Worm (Caenorhabditis elegans): ENCODE data around the gene F25B3.2.

The F25B3.2 gene

ce11 chrV:9544176-9544632, 32.9 kb upstream of the F25B3.2 start, which contains the start of gene mdf-1 (continued):
- TF ChIP-seq dsc-1 (tag; optimal IDR thresholded peaks at IDR 0.05) (peak; percentile 49), nhr-47 (tag; optimal IDR thresholded peaks at IDR 0.05) (peak; percentile 75), hlh-4 (tag; optimal IDR thresholded peaks at IDR 0.05) (no peak), egl-27 (tag; optimal IDR thresholded peaks at IDR 0.05) (no peak), tlp-1 (tag; optimal IDR thresholded peaks at IDR 0.05) (no peak), nhr-12 (tag; optimal IDR thresholded peaks at IDR 0.05) (no peak), mab-9 (GFP tag; IDR thresholded peaks at IDR 0.05) (no peak), unc-98 (GFP tag; IDR thresholded peaks at IDR 0.05) (no peak), nhr-77 (tag; optimal IDR thresholded peaks at IDR 0.05) (no peak), pax-3 (tag; optimal IDR thresholded peaks at IDR 0.05) (no peak), zip-4 (GFP tag; optimal IDR thresholded peaks at IDR 0.05) (no peak), lin-13 (GFP tag; optimal IDR thresholded peaks at IDR 0.05) (peak; percentile 62), ztf-4 (tag; optimal IDR thresholded peaks at IDR 0.05) (peak; percentile 24), ceh-82 (tag; optimal IDR thresholded peaks at IDR 0.05) (peak; percentile 14 to 68 (median 43)), blmp-1 (tag; optimal IDR thresholded peaks at IDR 0.05) (peak; percentile 62), sox-4 (tag; optimal IDR thresholded peaks at IDR 0.05) (no peak), isw-1 (GFP tag; IDR thresholded peaks at IDR 0.05) (no peak), ztf-11 (tag; optimal IDR thresholded peaks at IDR 0.05) (no peak), aha-1 (tag; optimal IDR thresholded peaks at IDR 0.05) (no peak), fkh-10 (GFP tag; optimal IDR thresholded peaks at IDR 0.05) (no peak), jun-1 (tag; optimal IDR thresholded peaks at IDR 0.05) (no peak), C16A3.4 (tag; optimal IDR thresholded peaks at IDR 0.05) (peak; percentile 85), lin-15B (tag; optimal IDR thresholded peaks at IDR 0.05) (peak; percentile 65), pag-3 (tag; optimal IDR thresholded peaks at IDR 0.05; ENCODE audit: borderline replicate concordance, insufficient read depth) (no peak), tbx-2 (tag; optimal IDR thresholded peaks at IDR 0.05) (peak; percentile 60), xbp-1 (tag; optimal IDR thresholded peaks at IDR 0.05) (peak; percentile 60), skn-1 (tag; optimal IDR thresholded peaks at IDR 0.05) (peak; percentile 67), snpc-4 (tag; optimal IDR thresholded peaks at IDR 0.05) (peak; percentile 35), unc-62 (GFP tag; optimal IDR thresholded peaks at IDR 0.05) (no peak), mep-1 (tag; optimal IDR thresholded peaks at IDR 0.05) (peak; percentile 26), ceh-90 (tag; optimal IDR thresholded peaks at IDR 0.05) (no peak), hpl-2 (GFP tag; optimal IDR thresholded peaks at IDR 0.05) (no peak), dpl-1 (GFP tag; optimal IDR thresholded peaks at IDR 0.05) (peak; percentile 85 to 93 (median 89)), ceh-8 (GFP tag; optimal IDR thresholded peaks at IDR 0.05) (peak; percentile 34), swsn-7 (tag; optimal IDR thresholded peaks at IDR 0.05) (peak; percentile 67)

ce11 chrV:9545238-9545709, 31.8 kb upstream of the F25B3.2 start, which contains the start of the genes his-35 and his-41:
TSS of gene his-35 (minus strand) at chrV:9545288.
TSS of gene his-41 (plus strand) at chrV:9545536.
- TF ChIP-seq snu-23 (GFP tag; optimal IDR thresholded peaks at IDR 0.05), result peak; percentile 75
- TF ChIP-seq fkh-8 (tag; optimal IDR thresholded peaks at IDR 0.05), result peak; percentile 69
- TF ChIP-seq sup-37 (GFP tag; optimal IDR thresholded peaks at IDR 0.05), result peak; percentile 16
- peak; percentile 74 for TF ChIP-seq xbp-1 (tag; optimal IDR thresholded peaks at IDR 0.05)
- peak; percentile 75 for TF ChIP-seq lin-14 (GFP tag; optimal IDR thresholded peaks at IDR 0.05)
- peak; percentile 83 for TF ChIP-seq dsc-1 (tag; optimal IDR thresholded peaks at IDR 0.05)
- TF ChIP-seq unc-130 (tag; optimal IDR thresholded peaks at IDR 0.05), result peak; percentile 3
- TF ChIP-seq egl-13 (tag; optimal IDR thresholded peaks at IDR 0.05), result peak; percentile 72
- TF ChIP-seq sptf-1 (tag; optimal IDR thresholded peaks at IDR 0.05), result no peak
- TF ChIP-seq nhr-237 (tag; optimal IDR thresholded peaks at IDR 0.05), result no peak
- TF ChIP-seq snpc-4 (tag; optimal IDR thresholded peaks at IDR 0.05), result peak; percentile 12
- no peak for TF ChIP-seq hlh-4 (tag; optimal IDR thresholded peaks at IDR 0.05)
- TF ChIP-seq ceh-8 (GFP tag; optimal IDR thresholded peaks at IDR 0.05), result no peak
- TF ChIP-seq swsn-7 (tag; optimal IDR thresholded peaks at IDR 0.05), result peak; percentile 74
- TF ChIP-seq lir-3 (tag; optimal IDR thresholded peaks at IDR 0.05; ENCODE audit: poor library complexity), result no peak
- no peak for TF ChIP-seq mef-2 (tag; optimal IDR thresholded peaks at IDR 0.05)
- TF ChIP-seq C34B4.2 (tag; optimal IDR thresholded peaks at IDR 0.05), result no peak
- TF ChIP-seq nhr-85 (tag), result no peak
- peak; percentile 69 for TF ChIP-seq tbx-2 (tag; optimal IDR thresholded peaks at IDR 0.05)
- TF ChIP-seq isw-1 (GFP tag; IDR thresholded peaks at IDR 0.05), result peak; percentile 31; the same call in 1 of the 2 replicates
- TF ChIP-seq grh-1 (GFP tag; IDR thresholded peaks at IDR 0.05), result 0 out of 2 replicates have a peak, but pooled peaks have one; percentile 14
- no peak for TF ChIP-seq ceh-63 (GFP tag; optimal IDR thresholded peaks at IDR 0.05)
- no peak for TF ChIP-seq aly-2 (tag; optimal IDR thresholded peaks at IDR 0.05)
- peak; percentile 33 to 47 for TF ChIP-seq lsy-2 (tag; optimal IDR thresholded peaks at IDR 0.05)
- peak; percentile 9 to 45 (median 43) for TF ChIP-seq dpl-1 (GFP tag; optimal IDR thresholded peaks at IDR 0.05)
- TF ChIP-seq mdl-1 (tag; optimal IDR thresholded peaks at IDR 0.05), result peak in 1 of 2 experiments; percentile 39

All from whole organism, L1 larva.